Worm (Caenorhabditis elegans): Measurements from ENCODE around the gene srj-13.

srj-13 gene

ce11 chrV:7434805-7435363 lies 32.4 kb downstream of the srj-13 start (continued):
- TF ChIP-seq dmd-9 (GFP tag; IDR thresholded peaks at IDR 0.05), result no peak
- no peak for TF ChIP-seq nhr-42 (GFP tag; IDR thresholded peaks at IDR 0.05)
- TF ChIP-seq fkh-10 (GFP tag; optimal IDR thresholded peaks at IDR 0.05), result no peak
- no peak for TF ChIP-seq spr-3 (GFP tag; optimal IDR thresholded peaks at IDR 0.05)
- no peak for TF ChIP-seq madf-5 (GFP tag; IDR thresholded peaks at IDR 0.05)
- no peak for TF ChIP-seq daf-19 (GFP tag; conservative IDR thresholded peaks at IDR 0.05)
- TF ChIP-seq mes-2 (tag; optimal IDR thresholded peaks at IDR 0.05; ENCODE audit: poor library complexity, severe bottlenecking), result peak; percentile 38
- peak; percentile 32 for TF ChIP-seq nhr-11 (tag; optimal IDR thresholded peaks at IDR 0.05)
- no peak for TF ChIP-seq fos-1 (tag; optimal IDR thresholded peaks at IDR 0.05)
- peak; percentile 50; the same call in 1 of the 2 replicates for TF ChIP-seq ceh-20 (GFP tag; IDR thresholded peaks at IDR 0.05)
- no peak for TF ChIP-seq zfp-2 (tag; optimal IDR thresholded peaks at IDR 0.05)
- no peak for TF ChIP-seq rbr-2 (tag; optimal IDR thresholded peaks at IDR 0.05)
- TF ChIP-seq daf-16 (GFP tag; optimal IDR thresholded peaks at IDR 0.05), result no peak
- TF ChIP-seq daf-16 (tag; optimal IDR thresholded peaks at IDR 0.05), result peak; percentile 62
- TF ChIP-seq nhr-25 (tag; optimal IDR thresholded peaks at IDR 0.05; ENCODE audit: borderline replicate concordance, insufficient read depth), result no peak
- peak; percentile 23 for TF ChIP-seq duxl-1 (tag; optimal IDR thresholded peaks at IDR 0.05; ENCODE audit: poor library complexity)
- no peak for TF ChIP-seq ceh-28 (tag; optimal IDR thresholded peaks at IDR 0.05)
- TF ChIP-seq nhr-28 (tag; optimal IDR thresholded peaks at IDR 0.05), result peak; percentile 44
- TF ChIP-seq T26A8.4 (GFP tag; IDR thresholded peaks at IDR 0.05), result peak; percentile 11; the same call in 1 of the 2 replicates
- TF ChIP-seq daf-8 (GFP tag; IDR thresholded peaks at IDR 0.05), result no peak
- no peak for TF ChIP-seq nhr-111 (GFP tag; optimal IDR thresholded peaks at IDR 0.05)
- TF ChIP-seq F44E2.7 (GFP tag; IDR thresholded peaks at IDR 0.05), result no peak
- TF ChIP-seq cey-2 (tag; optimal IDR thresholded peaks at IDR 0.05; ENCODE audit: borderline replicate concordance, insufficient read depth), result no peak
- peak in 1 of 2 experiments; percentile 10 for TF ChIP-seq hif-1 (tag; optimal IDR thresholded peaks at IDR 0.05)
- no peak for TF ChIP-seq spr-1 (tag; optimal IDR thresholded peaks at IDR 0.05)
- TF ChIP-seq ama-1 (optimal IDR thresholded peaks at IDR 0.05), result peak; percentile 78
- no peak for TF ChIP-seq snpc-1.2 (GFP tag; IDR thresholded peaks at IDR 0.05)
- no peak for TF ChIP-seq arid-1 (GFP tag; conservative IDR thresholded peaks at IDR 0.05)
- TF ChIP-seq mdl-1 (tag; optimal IDR thresholded peaks at IDR 0.05), result peak in 1 of 2 experiments; percentile 89
- TF ChIP-seq pha-4 (GFP tag; IDR thresholded peaks at IDR 0.05), result no peak
- peak; percentile 2 for TF ChIP-seq pha-4 (tag; optimal IDR thresholded peaks at IDR 0.05)
- no peak; the same call in 1 of the 2 replicates for TF ChIP-seq tra-1 (GFP tag; IDR thresholded peaks at IDR 0.05)
- TF ChIP-seq ztf-11 (tag; optimal IDR thresholded peaks at IDR 0.05), result no peak
- peak; percentile 78 for TF ChIP-seq dmd-6 (GFP tag; IDR thresholded peaks at IDR 0.05)
- no peak for TF ChIP-seq zip-2 (tag; optimal IDR thresholded peaks at IDR 0.05)
- no peak for TF ChIP-seq unc-39 (tag; optimal IDR thresholded peaks at IDR 0.05)
- no peak for TF ChIP-seq ceh-32 (tag; optimal IDR thresholded peaks at IDR 0.05; ENCODE audit: poor library complexity)
- TF ChIP-seq nhr-77 (tag; optimal IDR thresholded peaks at IDR 0.05), result peak; percentile 52
- no peak for TF ChIP-seq lin-29 (GFP tag; IDR thresholded peaks at IDR 0.05)

ce11 chrV:7435376-7436204 lies 33.1 kb downstream of the srj-13 start, which contains the start of the genes ddo-2 and F25E5.8:
Gene ddo-2, minus strand, starts transcription at chrV:7435705.
Gene F25E5.8, plus strand, starts transcription at chrV:7435930.
- TF ChIP-seq T26A8.4 (GFP tag; IDR thresholded peaks at IDR 0.05) (no peak), aha-1 (tag) (peak; percentile 97), duxl-1 (tag; optimal IDR thresholded peaks at IDR 0.05; ENCODE audit: poor library complexity) (no peak), lsy-2 (tag; optimal IDR thresholded peaks at IDR 0.05) (no peak), mdt-29 (GFP tag; IDR thresholded peaks at IDR 0.05) (no peak), unc-62 (GFP tag; optimal IDR thresholded peaks at IDR 0.05 in 1 of 2) (no peak), unc-62 (tag; optimal IDR thresholded peaks at IDR 0.05) (no peak), vab-7 (GFP tag; IDR thresholded peaks at IDR 0.05) (no peak), hmg-1.1 (GFP tag; IDR thresholded peaks at IDR 0.05) (0 out of 2 replicates have a peak, but pooled peaks have one; percentile 28), lim-7 (GFP tag; IDR thresholded peaks at IDR 0.05) (no peak), egl-43 (GFP tag; IDR thresholded peaks at IDR 0.05) (no peak), egl-27 (tag; optimal IDR thresholded peaks at IDR 0.05) (no peak), nhr-28 (tag; optimal IDR thresholded peaks at IDR 0.05) (peak; percentile 55), hlh-30 (tag; optimal IDR thresholded peaks at IDR 0.05; ENCODE audit: insufficient read depth) (peak; percentile 33)

All from whole organism, L4 larva.